Fruit fly (Drosophila melanogaster) whole organism: ENCODE measurements around the gene CG14515.

ENCODE experiments used
- CG8478 ChIP-seq: fragments of >200 bp; optimal IDR thresholded peaks from 2 replicates; lab custom pipeline; 2018; ENCODE audit warnings: inconsistent platforms
- Dll ChIP-seq: fragments of >200 bp; optimal IDR thresholded peaks from 2 replicates; lab custom pipeline; 2017
- EcR ChIP-seq, 2 experiments: fragments of >200 bp; optimal IDR thresholded peaks; 2 replicates each; lab custom pipeline; 2017; ENCODE audit warnings: missing biosample characterization in 2 of 2, missing genetic modification characterization in 2 of 2, missing genetic modification reagents in 2 of 2
- pan ChIP-seq: fragments of >200 bp; optimal IDR thresholded peaks from 2 replicates; lab custom pipeline; 2017
- psq ChIP-seq: fragments of >200 bp; optimal IDR thresholded peaks from 2 replicates; lab custom pipeline; 2017
- usp ChIP-seq: fragments of >200 bp; optimal IDR thresholded peaks from 2 replicates; lab custom pipeline; 2017; ENCODE audit warnings: missing biosample characterization, missing genetic modification characterization, mixed read lengths

CG14515 gene

dm6 chr3R:29222891-29223842 is 25.8 kb downstream of the CG14515 start, which contains the start of the genes Cisd2 and Brd8:
Gene Cisd2 (minus strand): TSS chr3R:29223428.
Gene Brd8 (plus strand): TSS chr3R:29223485.
- TF ChIP-seq pan (lab: Kevin White, UChicago) (no peak), Dll (lab: Kevin White, UChicago) (no peak), EcR (GFP tag; optimal IDR thresholded peaks at IDR 0.05; lab: Kevin White, UChicago) (no peak), CG8478 (lab: Kevin White, UChicago) (no peak), psq (lab: Kevin White, UChicago) (no peak), usp (GFP tag; lab: Kevin White, UChicago) (no peak)

- TF ChIP-seq usp (GFP tag; lab: Kevin White, UChicago): no peak
- no peak for TF ChIP-seq pan (lab: Kevin White, UChicago)
- TF ChIP-seq psq (lab: Kevin White, UChicago): no peak
- TF ChIP-seq CG8478 (lab: Kevin White, UChicago): no peak
Measured at dm6 chr3R:29227675-29228211, 30.4 kb downstream of the CG14515 start, which contains the start of gene CG14507. Gene CG14507 (minus strand): TSS chr3R:29227725.

dm6 chr3R:29228745-29229448 is 31.5 kb downstream of the CG14515 start, which contains the start of gene Usp1:
Gene Usp1 (plus strand): TSS chr3R:29229161.
- TF ChIP-seq usp (GFP tag; lab: Kevin White, UChicago) (no peak), pan (lab: Kevin White, UChicago) (peak; percentile 9)

- no peak for TF ChIP-seq Dll (lab: Kevin White, UChicago)
- no peak for TF ChIP-seq CG8478 (lab: Kevin White, UChicago)
Measured at dm6 chr3R:29229958-29230357, 32.6 kb downstream of the CG14515 start.

dm6 chr3R:29230552-29231102 is 33.3 kb downstream of the CG14515 start:
- TF ChIP-seq CG8478 (lab: Kevin White, UChicago): no peak
- TF ChIP-seq Dll (lab: Kevin White, UChicago): no peak
- no peak for TF ChIP-seq psq (lab: Kevin White, UChicago)
- TF ChIP-seq usp (GFP tag; lab: Kevin White, UChicago): no peak
- TF ChIP-seq pan (lab: Kevin White, UChicago): no peak
- TF ChIP-seq EcR (GFP tag; optimal IDR thresholded peaks at IDR 0.05; lab: Kevin White, UChicago): no peak

dm6 chr3R:29238623-29239022 is 41.3 kb downstream of the CG14515 start, which contains the start of gene CG11951:
Gene CG11951 (minus strand): TSS chr3R:29238723.
- no peak for TF ChIP-seq usp (GFP tag; lab: Kevin White, UChicago)
- no peak for TF ChIP-seq Dll (lab: Kevin White, UChicago)
- no peak for TF ChIP-seq CG8478 (lab: Kevin White, UChicago)
- TF ChIP-seq pan (lab: Kevin White, UChicago): no peak
- TF ChIP-seq psq (lab: Kevin White, UChicago): no peak
- TF ChIP-seq EcR (GFP tag; optimal IDR thresholded peaks at IDR 0.05; lab: Kevin White, UChicago): no peak

dm6 chr3R:29244727-29245126 is 47.4 kb downstream of the CG14515 start, which contains the start of gene CG31445:
Gene CG31445 (minus strand): TSS chr3R:29244827.
- TF ChIP-seq Dll (lab: Kevin White, UChicago) (no peak), EcR (GFP tag; optimal IDR thresholded peaks at IDR 0.05; lab: Kevin White, UChicago) (no peak), pan (lab: Kevin White, UChicago) (no peak), psq (lab: Kevin White, UChicago) (no peak), CG8478 (lab: Kevin White, UChicago) (no peak), usp (GFP tag; lab: Kevin White, UChicago) (no peak)
